Worm (Caenorhabditis elegans) whole organism, young adult: ENCODE results near the gene ccdc-149.

ENCODE experiments used
- B0035.1 ChIP-seq: sonication (generic microtip); optimal IDR thresholded peaks from 2 replicates; lab custom pipeline; 2016; ENCODE audit warnings: missing genetic modification characterization, mild to moderate bottlenecking, missing compliant biosample characterization, missing genotype, missing genetic modification reagents
- B0261.1 ChIP-seq: sonication (generic microtip); optimal IDR thresholded peaks from 2 replicates; lab custom pipeline; 2016; ENCODE audit warnings: mild to moderate bottlenecking, missing genetic modification characterization, moderate library complexity, missing compliant biosample characterization
- B0336.3 ChIP-seq: fragments of 200-800 bp; sonication (Bioruptor generic); IDR thresholded peaks from 2 replicates; pipeline ENCODE4 v1.3.6; 2022; ENCODE audit warnings: missing genetic modification characterization, missing compliant biosample characterization
- C06A6.2 ChIP-seq: fragments of 200-800 bp; sonication (Bioruptor generic); conservative IDR thresholded peaks from 2 replicates; pipeline ENCODE4 v1.3.6; 2022; ENCODE audit warnings: missing genetic modification characterization, missing compliant biosample characterization
- C17E4.6 ChIP-seq: fragments of 200-800 bp; sonication (Bioruptor generic); IDR thresholded peaks from 2 replicates; pipeline ENCODE4 v1.3.6; 2022; ENCODE audit warnings: missing genetic modification reagents, missing genetic modification characterization, missing compliant biosample characterization
- F22D6.2 ChIP-seq: sonication (generic microtip); optimal IDR thresholded peaks from 2 replicates; lab custom pipeline; 2016; ENCODE audit warnings: mild to moderate bottlenecking, missing genetic modification characterization, missing compliant biosample characterization
- F52B5.7 ChIP-seq: sonication (generic microtip); optimal IDR thresholded peaks from 2 replicates; lab custom pipeline; 2016; ENCODE audit warnings: mild to moderate bottlenecking, missing genetic modification characterization, missing compliant biosample characterization
- F57A8.1 ChIP-seq: fragments of 200-800 bp; sonication (Bioruptor generic); optimal IDR thresholded peaks from 2 replicates; lab custom pipeline; 2018; ENCODE audit warnings: mild to moderate bottlenecking, missing genetic modification characterization, moderate library complexity, missing compliant biosample characterization
- Y53F4B.3 ChIP-seq: fragments of 200-800 bp; sonication (Bioruptor generic); IDR thresholded peaks from 2 replicates; pipeline ENCODE4 v1.3.6; 2022; ENCODE audit warnings: missing genetic modification reagents, missing genetic modification characterization, missing compliant biosample characterization
- Y67H2A.10 ChIP-seq: fragments of 200-800 bp; sonication (Bioruptor generic); conservative IDR thresholded peaks from 2 replicates; pipeline ENCODE4 v1.3.6; 2022; ENCODE audit warnings: missing genetic modification reagents, missing genetic modification characterization, missing compliant biosample characterization
- akir-1 ChIP-seq: fragments of 200-800 bp; sonication (Bioruptor generic); optimal IDR thresholded peaks from 2 replicates; lab custom pipeline; 2018; ENCODE audit warnings: mild to moderate bottlenecking, missing genetic modification characterization, moderate library complexity, missing compliant biosample characterization
- atf-7 ChIP-seq: sonication (generic microtip); optimal IDR thresholded peaks from 2 replicates; lab custom pipeline; 2017; ENCODE audit warnings: mild to moderate bottlenecking, missing genetic modification characterization, missing compliant biosample characterization
- athp-1 ChIP-seq: sonication (generic microtip); optimal IDR thresholded peaks from 2 replicates; lab custom pipeline; 2017; ENCODE audit warnings: mild to moderate bottlenecking, missing genetic modification characterization, missing compliant biosample characterization
- attf-6 ChIP-seq: fragments of 200-800 bp; sonication (Bioruptor generic); IDR thresholded peaks from 2 replicates; pipeline ENCODE4 v1.3.6; 2022; ENCODE audit warnings: missing genetic modification reagents, missing genetic modification characterization, missing compliant biosample characterization
- bed-2 ChIP-seq: fragments of 200-800 bp; sonication (Bioruptor generic); IDR thresholded peaks from 2 replicates; pipeline ENCODE4 v1.3.6; 2022; ENCODE audit warnings: missing genetic modification reagents, missing genetic modification characterization, missing compliant biosample characterization
- cebp-1 ChIP-seq, 2 experiments: fragments of 200-800 bp in 1 of 2; sonication (Bioruptor generic) in 1 of 2; sonication (generic microtip) in 1 of 2; IDR thresholded peaks in 1 of 2; optimal IDR thresholded peaks in 1 of 2; 2 replicates each; pipeline versions ENCODE4 v1.3.6 to Lab custom; 2017 to 2022; ENCODE audit warnings: missing compliant biosample characterization in 2 of 2, missing genetic modification characterization in 2 of 2, mild to moderate bottlenecking in 1 of 2, missing genetic modification reagents in 1 of 2, moderate library complexity in 1 of 2
- ceh-27 ChIP-seq: fragments of 200-800 bp; sonication (Bioruptor generic); optimal IDR thresholded peaks from 2 replicates; lab custom pipeline; 2018; ENCODE audit warnings: mild to moderate bottlenecking, missing genetic modification characterization, moderate library complexity, missing compliant biosample characterization
- ceh-40 ChIP-seq: fragments of 200-800 bp; sonication (Bioruptor generic); IDR thresholded peaks from 2 replicates; pipeline ENCODE4 v1.3.6; 2022; ENCODE audit warnings: missing genetic modification characterization, missing compliant biosample characterization
- chd-7 ChIP-seq: sonication (generic microtip); optimal IDR thresholded peaks from 2 replicates; lab custom pipeline; 2016; ENCODE audit warnings: mild to moderate bottlenecking, missing genetic modification characterization, moderate library complexity, missing compliant biosample characterization
- die-1 ChIP-seq: sonication (generic microtip); optimal IDR thresholded peaks from 2 replicates; lab custom pipeline; 2016; ENCODE audit warnings: missing genotype, mild to moderate bottlenecking, missing genetic modification characterization, missing compliant biosample characterization
- dox-1 ChIP-seq: fragments of 200-800 bp; sonication (Bioruptor generic); IDR thresholded peaks from 2 replicates; pipeline ENCODE4 v1.3.6; 2022; ENCODE audit warnings: missing genetic modification reagents, missing genetic modification characterization, missing compliant biosample characterization
- dpff-1 ChIP-seq: sonication (generic microtip); optimal IDR thresholded peaks from 2 replicates; lab custom pipeline; 2017; ENCODE audit warnings: mild to moderate bottlenecking, missing genetic modification characterization, missing compliant biosample characterization
- egl-18 ChIP-seq: fragments of 200-800 bp; sonication (Bioruptor generic); IDR thresholded peaks from 2 replicates; pipeline ENCODE4 v1.3.6; 2022; ENCODE audit warnings: missing genetic modification reagents, missing genetic modification characterization, missing compliant biosample characterization
- ets-4 ChIP-seq: fragments of 200-800 bp; sonication (Bioruptor generic); optimal IDR thresholded peaks from 2 replicates; lab custom pipeline; 2018; ENCODE audit warnings: mild to moderate bottlenecking, missing genetic modification characterization, missing compliant biosample characterization
- fkh-3 ChIP-seq: sonication (generic microtip); optimal IDR thresholded peaks from 2 replicates; lab custom pipeline; 2016; ENCODE audit warnings: mild to moderate bottlenecking, missing genetic modification characterization, missing compliant biosample characterization
- gei-17 ChIP-seq: fragments of 200-800 bp; sonication (Bioruptor generic); optimal IDR thresholded peaks from 2 replicates; lab custom pipeline; 2018; ENCODE audit warnings: mild to moderate bottlenecking, missing genetic modification characterization, missing compliant biosample characterization
- hmg-1.2 ChIP-seq: fragments of 200-800 bp; sonication (Bioruptor generic); IDR thresholded peaks from 2 replicates; pipeline ENCODE4 v1.3.6; 2022; ENCODE audit warnings: missing genetic modification reagents, missing genetic modification characterization, missing compliant biosample characterization
- hrde-1 ChIP-seq: sonication (generic microtip); optimal IDR thresholded peaks from 2 replicates; lab custom pipeline; 2016; ENCODE audit warnings: missing genetic modification characterization, mild to moderate bottlenecking, missing compliant biosample characterization, moderate library complexity, missing genotype, missing genetic modification reagents, borderline replicate concordance
- let-526 ChIP-seq: fragments of 200-800 bp; sonication (Bioruptor generic); IDR thresholded peaks from 2 replicates; pipeline ENCODE4 v1.3.6; 2022; ENCODE audit warnings: missing genetic modification reagents, missing genetic modification characterization, missing compliant biosample characterization
- let-607 ChIP-seq, 2 experiments: fragments of 200-800 bp in 1 of 2; sonication (Bioruptor generic) in 1 of 2; sonication (generic microtip) in 1 of 2; optimal IDR thresholded peaks; 2 replicates each; lab custom pipeline; 2016 to 2018; ENCODE audit warnings: mild to moderate bottlenecking in 2 of 2, missing compliant biosample characterization in 2 of 2, missing genetic modification characterization in 2 of 2, moderate library complexity in 2 of 2, missing genotype in 1 of 2
- lin-54 ChIP-seq: fragments of 200-800 bp; sonication (Bioruptor generic); optimal IDR thresholded peaks from 2 replicates; lab custom pipeline; 2018; ENCODE audit warnings: mild to moderate bottlenecking, missing genetic modification characterization, missing compliant biosample characterization
- madf-10 ChIP-seq: sonication (generic microtip); optimal IDR thresholded peaks from 2 replicates; lab custom pipeline; 2016; ENCODE audit warnings: mild to moderate bottlenecking, missing genetic modification characterization, missing compliant biosample characterization
- mxl-1 ChIP-seq: sonication (generic microtip); optimal IDR thresholded peaks from 2 replicates; lab custom pipeline; 2016; ENCODE audit warnings: missing genetic modification characterization, missing compliant biosample characterization
- nfya-1 ChIP-seq: sonication (generic microtip); optimal IDR thresholded peaks from 2 replicates; lab custom pipeline; 2017; ENCODE audit warnings: antibody characterized with exemption, missing compliant biosample characterization, missing genetic modification characterization, borderline replicate concordance; ENCODE audit not compliant: insufficient read depth
- nfya-2 ChIP-seq: fragments of 200-800 bp; sonication (Bioruptor generic); IDR thresholded peaks from 2 replicates; pipeline ENCODE4 v1.3.6; 2022; ENCODE audit warnings: missing genetic modification reagents, missing genetic modification characterization, missing compliant biosample characterization
- nhr-120 ChIP-seq: fragments of 200-800 bp; sonication (Bioruptor generic); IDR thresholded peaks from 2 replicates; pipeline ENCODE4 v1.3.6; 2022; ENCODE audit warnings: missing genetic modification characterization, missing compliant biosample characterization
- nhr-80 ChIP-seq: sonication (generic microtip); optimal IDR thresholded peaks from 2 replicates; lab custom pipeline; 2016; ENCODE audit warnings: missing genetic modification characterization, missing compliant biosample characterization
- sdz-38 ChIP-seq: sonication (generic microtip); optimal IDR thresholded peaks from 2 replicates; lab custom pipeline; 2016; ENCODE audit warnings: missing genotype, missing genetic modification characterization, missing compliant biosample characterization
- sea-2 ChIP-seq: fragments of 200-800 bp; sonication (Bioruptor generic); IDR thresholded peaks from 2 replicates; pipeline ENCODE4 v1.3.6; 2022; ENCODE audit warnings: missing genetic modification characterization, missing compliant biosample characterization
- snpc-3.4 ChIP-seq: sonication (generic microtip); optimal IDR thresholded peaks from 2 replicates; lab custom pipeline; 2017; ENCODE audit warnings: missing genetic modification characterization, mild to moderate bottlenecking, missing compliant biosample characterization, antibody characterized with exemption, moderate library complexity, missing genotype, missing genetic modification reagents
- tbx-9 ChIP-seq: sonication (generic microtip); optimal IDR thresholded peaks from 2 replicates; lab custom pipeline; 2016; ENCODE audit warnings: borderline replicate concordance, missing genetic modification characterization, inconsistent platforms, missing compliant biosample characterization
- tlf-1 ChIP-seq: fragments of 200-800 bp; sonication (Bioruptor generic); optimal IDR thresholded peaks from 2 replicates; lab custom pipeline; 2018; ENCODE audit warnings: mild to moderate bottlenecking, missing genetic modification characterization, missing compliant biosample characterization
- unc-62 ChIP-seq: fragments of 150-350 bp; optimal IDR thresholded peaks from 2 replicates; lab custom pipeline; 2014; ENCODE audit warnings: missing biosample characterization, missing genetic modification reagents, missing genetic modification characterization
- zfh-2 ChIP-seq: fragments of 200-800 bp; sonication (Bioruptor generic); conservative IDR thresholded peaks from 2 replicates; pipeline ENCODE4 v1.3.6; 2022; ENCODE audit warnings: missing genetic modification reagents, missing genetic modification characterization, missing compliant biosample characterization
- ztf-18 ChIP-seq: sonication (generic microtip); optimal IDR thresholded peaks from 2 replicates; lab custom pipeline; 2016; ENCODE audit warnings: missing genotype, mild to moderate bottlenecking, missing genetic modification characterization, missing compliant biosample characterization
- ztf-22 ChIP-seq: fragments of 200-800 bp; sonication (Bioruptor generic); optimal IDR thresholded peaks from 2 replicates; lab custom pipeline; 2018; ENCODE audit warnings: mild to moderate bottlenecking, missing genetic modification characterization, moderate library complexity, missing compliant biosample characterization
- ztf-25 ChIP-seq: fragments of 200-800 bp; sonication (Bioruptor generic); IDR thresholded peaks from 2 replicates; pipeline ENCODE4 v1.3.6; 2022; ENCODE audit warnings: missing genetic modification reagents, missing genetic modification characterization, missing compliant biosample characterization
- ztf-26 ChIP-seq: sonication (generic microtip); optimal IDR thresholded peaks from 2 replicates; lab custom pipeline; 2017; ENCODE audit warnings: missing genetic modification characterization, missing compliant biosample characterization
- ztf-3 ChIP-seq: fragments of 200-800 bp; sonication (Bioruptor generic); optimal IDR thresholded peaks from 2 replicates; lab custom pipeline; 2018; ENCODE audit warnings: mild to moderate bottlenecking, missing genetic modification characterization, missing compliant biosample characterization

The ccdc-149 gene

DNA sequence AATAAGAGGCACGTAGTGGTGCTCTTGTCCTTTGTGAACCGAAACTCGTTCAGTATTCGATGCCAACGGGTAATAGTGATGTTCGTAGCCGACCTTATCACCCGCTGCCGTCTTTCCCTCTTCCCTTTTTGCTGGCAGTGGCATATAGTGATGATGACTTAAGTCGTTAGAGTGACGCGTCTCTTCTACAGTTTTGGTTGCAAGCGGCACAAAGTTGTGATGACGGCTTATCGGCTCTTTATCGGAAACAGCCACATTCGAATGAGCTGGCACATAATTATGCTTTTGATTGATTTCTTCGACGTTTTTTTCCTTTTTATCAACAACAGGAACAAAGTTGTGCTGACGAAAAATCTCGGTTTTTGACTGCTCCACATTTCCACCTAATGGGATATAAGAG is 4.1 kb upstream of the ccdc-149 start (continued):
- TF ChIP-seq atf-7 (tag; lab: Kevin White, UChicago) (peak; percentile 88), ceh-27 (GFP tag; lab: Kevin White, UChicago) (no peak), hrde-1 (tag; lab: Kevin White, UChicago) (no peak), sdz-38 (tag; lab: Kevin White, UChicago) (no peak), B0035.1 (tag; lab: Kevin White, UChicago) (no peak), nfya-2 (GFP tag; lab: Robert Waterston, UW) (no peak), sea-2 (GFP tag; lab: Robert Waterston, UW) (no peak), bed-2 (GFP tag; lab: Robert Waterston, UW) (no peak), mxl-1 (tag; lab: Kevin White, UChicago) (no peak), attf-6 (GFP tag; lab: Robert Waterston, UW) (no peak), zfh-2 (0 out of 2 replicates have a peak, but pooled peaks have one; percentile 13), dpff-1 (tag; lab: Kevin White, UChicago) (no peak), fkh-3 (tag; lab: Kevin White, UChicago) (no peak), nhr-80 (tag; lab: Kevin White, UChicago) (peak; percentile 99), let-607 (tag; optimal IDR thresholded peaks at IDR 0.05; lab: Kevin White, UChicago) (peak; percentile 90), let-526 (GFP tag; lab: Robert Waterston, UW) (no peak), ztf-22 (GFP tag; lab: Kevin White, UChicago) (peak; percentile 18), unc-62 (peak; percentile 60), F22D6.2 (no peak), tlf-1 (GFP tag; lab: Kevin White, UChicago) (no peak), snpc-3.4 (no peak), lin-54 (GFP tag; lab: Kevin White, UChicago) (no peak), die-1 (tag; lab: Kevin White, UChicago) (no peak), F52B5.7 (tag; lab: Kevin White, UChicago) (no peak), gei-17 (GFP tag; lab: Kevin White, UChicago) (no peak), B0336.3 (GFP tag; lab: Robert Waterston, UW) (no peak), C06A6.2 (GFP tag; lab: Robert Waterston, UW) (no peak), ztf-18 (tag; lab: Kevin White, UChicago) (no peak), cebp-1 (GFP tag; IDR thresholded peaks at IDR 0.05; lab: Robert Waterston, UW) (no peak), cebp-1 (tag; optimal IDR thresholded peaks at IDR 0.05; lab: Kevin White, UChicago) (peak; percentile 50), nfya-1 (tag; lab: Kevin White, UChicago) (no peak), ztf-25 (no peak), B0261.1 (no peak), egl-18 (GFP tag; lab: Robert Waterston, UW) (no peak), dox-1 (GFP tag; lab: Robert Waterston, UW) (peak; percentile 73), akir-1 (GFP tag; lab: Kevin White, UChicago) (no peak), ceh-40 (GFP tag; lab: Robert Waterston, UW) (no peak), Y67H2A.10 (GFP tag; lab: Robert Waterston, UW) (no peak), F57A8.1 (GFP tag; lab: Kevin White, UChicago) (no peak), athp-1 (tag; lab: Kevin White, UChicago) (no peak), C17E4.6 (no peak), ztf-26 (no peak), hmg-1.2 (GFP tag; lab: Robert Waterston, UW) (no peak), madf-10 (peak; percentile 2), Y53F4B.3 (GFP tag; lab: Robert Waterston, UW) (no peak), tbx-9 (tag; lab: Kevin White, UChicago) (no peak), nhr-120 (GFP tag; lab: Robert Waterston, UW) (no peak), ets-4 (GFP tag; lab: Kevin White, UChicago) (peak; percentile 96), chd-7 (tag; lab: Kevin White, UChicago) (no peak), ztf-3 (GFP tag; lab: Kevin White, UChicago) (no peak)
